Worm (Caenorhabditis elegans) whole organism, L1 larva: ENCODE measurements around the gene tbc-3.

ENCODE experiments used
- C16A3.4 ChIP-seq: fragments of 150-350 bp; optimal IDR thresholded peaks from 2 replicates; lab custom pipeline; 2014; ENCODE audit warnings: missing biosample characterization, missing genetic modification characterization
- F16B12.6 ChIP-seq: fragments of 150-350 bp; optimal IDR thresholded peaks from 2 replicates; lab custom pipeline; 2014; ENCODE audit warnings: missing biosample characterization, missing genetic modification characterization
- alr-1 ChIP-seq: fragments of 200-800 bp; sonication (Bioruptor generic); optimal IDR thresholded peaks from 2 replicates; lab custom pipeline; 2018; ENCODE audit warnings: borderline replicate concordance, mild to moderate bottlenecking, missing genetic modification characterization, missing compliant biosample characterization
- aly-2 ChIP-seq: fragments of 150-350 bp; optimal IDR thresholded peaks from 2 replicates; lab custom pipeline; 2014; ENCODE audit warnings: missing biosample characterization, missing genetic modification characterization
- blmp-1 ChIP-seq: fragments of 150-350 bp; optimal IDR thresholded peaks from 2 replicates; lab custom pipeline; 2014; ENCODE audit warnings: missing biosample characterization, missing genetic modification characterization
- ceh-82 ChIP-seq, 3 experiments: fragments of 150-350 bp in 1 of 3; sonication (generic microtip) in 2 of 3; optimal IDR thresholded peaks; 2 replicates each; lab custom pipeline; 2014 to 2017; ENCODE audit warnings: missing biosample characterization in 3 of 3, missing genetic modification characterization in 3 of 3
- ceh-90 ChIP-seq: sonication (generic microtip); optimal IDR thresholded peaks from 2 replicates; lab custom pipeline; 2016; ENCODE audit warnings: missing genetic modification characterization, missing compliant biosample characterization
- dpl-1 ChIP-seq, 3 experiments: fragments of 150-350 bp in 2 of 3; sonication (generic microtip) in 1 of 3; optimal IDR thresholded peaks; 2 replicates each; lab custom pipeline; 2014 to 2017; ENCODE audit warnings: missing biosample characterization in 3 of 3, missing genetic modification characterization in 3 of 3, missing genetic modification reagents in 3 of 3
- dsc-1 ChIP-seq: sonication (generic microtip); optimal IDR thresholded peaks from 2 replicates; lab custom pipeline; 2016; ENCODE audit warnings: mild to moderate bottlenecking, missing genetic modification characterization, missing compliant biosample characterization
- efl-1 ChIP-seq, 4 experiments: fragments of 150-350 bp; optimal IDR thresholded peaks in 3 of 4; peaks in 1 of 4; 1 replicate in 1 of 4; 2 replicates in 3 of 4; lab custom pipeline; 2014; ENCODE audit warnings: missing biosample characterization in 2 of 4, missing genetic modification characterization in 2 of 4, missing genetic modification reagents in 2 of 4
- efl-3 ChIP-seq: fragments of 200-800 bp; sonication (Bioruptor generic); optimal IDR thresholded peaks from 2 replicates; lab custom pipeline; 2018; ENCODE audit warnings: mild to moderate bottlenecking, missing genetic modification characterization, missing compliant biosample characterization
- egl-13 ChIP-seq: sonication (generic microtip); optimal IDR thresholded peaks from 2 replicates; lab custom pipeline; 2016; ENCODE audit warnings: missing genotype, missing genetic modification reagents, missing genetic modification characterization, missing compliant biosample characterization
- egl-27 ChIP-seq, 2 experiments: fragments of 150-350 bp in 1 of 2; sonication (generic microtip); optimal IDR thresholded peaks; 3 replicates each; lab custom pipeline; 2017 to 2018; ENCODE audit warnings: missing biosample characterization in 2 of 2, missing genetic modification characterization in 2 of 2, missing genetic modification reagents in 2 of 2
- elt-3 ChIP-seq, 6 experiments: fragments of 150-350 bp in 1 of 6; sonication (generic microtip); optimal IDR thresholded peaks; 2 replicates each; lab custom pipeline; 2017 to 2018; ENCODE audit warnings: missing biosample characterization in 6 of 6, missing genetic modification characterization in 6 of 6, inconsistent platforms in 1 of 6
- isw-1 ChIP-seq: fragments of 200-800 bp; sonication (Bioruptor generic); IDR thresholded peaks from 2 replicates; pipeline ENCODE4 v1.3.6; 2022; ENCODE audit warnings: missing genetic modification characterization, missing compliant biosample characterization
- jun-1 ChIP-seq: fragments of 150-350 bp; optimal IDR thresholded peaks from 2 replicates; lab custom pipeline; 2014; ENCODE audit warnings: missing biosample characterization, missing genetic modification reagents, missing genetic modification characterization
- lin-13 ChIP-seq: fragments of 150-350 bp; optimal IDR thresholded peaks from 2 replicates; lab custom pipeline; 2014; ENCODE audit warnings: missing biosample characterization, missing genetic modification reagents, missing genetic modification characterization
- lin-15B ChIP-seq: fragments of 150-350 bp; sonication (generic microtip); optimal IDR thresholded peaks from 3 replicates; lab custom pipeline; 2014; ENCODE audit warnings: missing biosample characterization, missing genetic modification characterization
- lin-35 ChIP-seq, 2 experiments: fragments of 150-350 bp; optimal IDR thresholded peaks; 2 replicates each; lab custom pipeline; 2014; ENCODE audit warnings: missing biosample characterization in 2 of 2, missing genetic modification characterization in 2 of 2, missing genetic modification reagents in 2 of 2
- lin-39 ChIP-seq: fragments of 150-350 bp; optimal IDR thresholded peaks from 2 replicates; lab custom pipeline; 2014; ENCODE audit warnings: missing biosample characterization, missing genetic modification reagents, missing genetic modification characterization
- lir-3 ChIP-seq: sonication (generic microtip); optimal IDR thresholded peaks from 2 replicates; lab custom pipeline; 2016; ENCODE audit warnings: mild to moderate bottlenecking, missing genetic modification characterization, moderate library complexity, missing compliant biosample characterization; ENCODE audit not compliant: poor library complexity
- lsy-2 ChIP-seq, 2 experiments: fragments of 150-350 bp; optimal IDR thresholded peaks; 2 replicates each; lab custom pipeline; 2014; ENCODE audit warnings: missing biosample characterization in 2 of 2, missing genetic modification characterization in 2 of 2
- mab-9 ChIP-seq: fragments of 200-800 bp; sonication (Bioruptor generic); IDR thresholded peaks from 2 replicates; pipeline ENCODE4 v1.3.6; 2022; ENCODE audit warnings: missing genetic modification reagents, missing genetic modification characterization, missing compliant biosample characterization
- nhr-11 ChIP-seq: fragments of 150-350 bp; optimal IDR thresholded peaks from 2 replicates; lab custom pipeline; 2014; ENCODE audit warnings: missing biosample characterization, missing genetic modification characterization
- nhr-20 ChIP-seq: sonication (generic microtip); optimal IDR thresholded peaks from 2 replicates; lab custom pipeline; 2016; ENCODE audit warnings: mild to moderate bottlenecking, missing genetic modification characterization, missing compliant biosample characterization
- nhr-47 ChIP-seq: sonication (generic microtip); optimal IDR thresholded peaks from 2 replicates; lab custom pipeline; 2016; ENCODE audit warnings: mild to moderate bottlenecking, missing genetic modification characterization, moderate library complexity, missing compliant biosample characterization
- nhr-77 ChIP-seq: fragments of 150-350 bp; optimal IDR thresholded peaks from 2 replicates; lab custom pipeline; 2014; ENCODE audit warnings: missing biosample characterization, missing genetic modification characterization
- nhr-85 ChIP-seq: sonication (generic microtip); peaks from one replicate; lab custom pipeline; 2016; ENCODE audit warnings: missing genetic modification characterization, inconsistent platforms, missing compliant biosample characterization
- nhr-90 ChIP-seq: sonication (generic microtip); optimal IDR thresholded peaks from 2 replicates; lab custom pipeline; 2016; ENCODE audit warnings: mild to moderate bottlenecking, missing genetic modification characterization, missing compliant biosample characterization; ENCODE audit not compliant: poor library complexity
- rnt-1 ChIP-seq: sonication (generic microtip); optimal IDR thresholded peaks from 2 replicates; lab custom pipeline; 2016; ENCODE audit warnings: mild to moderate bottlenecking, missing genetic modification characterization, moderate library complexity, missing compliant biosample characterization
- sox-4 ChIP-seq: sonication (generic microtip); optimal IDR thresholded peaks from 2 replicates; lab custom pipeline; 2016; ENCODE audit warnings: missing genetic modification characterization, missing compliant biosample characterization
- tlp-1 ChIP-seq: fragments of 150-350 bp; optimal IDR thresholded peaks from 2 replicates; lab custom pipeline; 2014; ENCODE audit warnings: missing biosample characterization, missing genetic modification characterization
- unc-86 ChIP-seq: sonication (generic microtip); optimal IDR thresholded peaks from 2 replicates; lab custom pipeline; 2016; ENCODE audit warnings: missing genetic modification characterization, missing compliant biosample characterization
- unc-98 ChIP-seq: fragments of 200-800 bp; sonication (Bioruptor generic); IDR thresholded peaks from 2 replicates; pipeline ENCODE4 v1.3.6; 2022; ENCODE audit warnings: missing genetic modification characterization, missing compliant biosample characterization
- ztf-11 ChIP-seq, 2 experiments: sonication (generic microtip); optimal IDR thresholded peaks; 2 replicates each; lab custom pipeline; 2016 to 2017; ENCODE audit warnings: missing genetic modification characterization in 2 of 2, missing biosample characterization in 1 of 2, missing compliant biosample characterization in 1 of 2
- ztf-4 ChIP-seq: fragments of 150-350 bp; optimal IDR thresholded peaks from 2 replicates; lab custom pipeline; 2014; ENCODE audit warnings: missing biosample characterization, missing genetic modification characterization

The tbc-3 gene

ce11 chrIV:9857952-9858488 lies 40.8 kb upstream of the tbc-3 start, which contains the start of gene npp-1:
npp-1 (plus strand) TSS chrIV:9858488.
- TF ChIP-seq nhr-77 (tag; lab: Kevin White, UChicago) (no peak), jun-1 (tag; lab: Kevin White, UChicago) (no peak), isw-1 (GFP tag; lab: Robert Waterston, UW) (peak; percentile 10; the same call in 1 of the 2 replicates), efl-3 (GFP tag; lab: Kevin White, UChicago) (no peak), lin-35 (GFP tag; optimal IDR thresholded peaks at IDR 0.05; lab: Kevin White, UChicago) (peak; percentile 34 to 81), mab-9 (GFP tag; lab: Robert Waterston, UW) (no peak), nhr-47 (tag; lab: Kevin White, UChicago) (no peak), nhr-20 (tag; lab: Kevin White, UChicago) (peak; percentile 37), lsy-2 (tag; optimal IDR thresholded peaks at IDR 0.05; lab: Kevin White, UChicago) (peak in 1 of 2 experiments; percentile 70), F16B12.6 (tag; lab: Kevin White, UChicago) (peak; percentile 9), rnt-1 (tag; lab: Kevin White, UChicago) (peak; percentile 43), C16A3.4 (tag; lab: Kevin White, UChicago) (peak; percentile 79), lin-39 (tag; lab: Kevin White, UChicago) (no peak), lir-3 (tag; lab: Kevin White, UChicago) (peak; percentile 46), efl-1 (optimal IDR thresholded peaks at IDR 0.05; lab: Kevin White, UChicago) (peak; percentile 62 to 72), efl-1 (GFP tag; optimal IDR thresholded peaks at IDR 0.05 in 1 of 2; lab: Kevin White, UChicago) (peak; percentile 56 to 90), nhr-90 (peak; percentile 17), dpl-1 (GFP tag; optimal IDR thresholded peaks at IDR 0.05; lab: Kevin White, UChicago) (peak; percentile 49 to 69 (median 49)), ztf-4 (tag; lab: Kevin White, UChicago) (no peak), unc-86 (tag; lab: Kevin White, UChicago) (no peak), ceh-82 (tag; optimal IDR thresholded peaks at IDR 0.05; lab: Kevin White, UChicago) (peak in 1 of 3 experiments; percentile 20), elt-3 (tag; optimal IDR thresholded peaks at IDR 0.05; lab: Kevin White, UChicago) (peak in 1 of 6 experiments; percentile 24), blmp-1 (tag; lab: Kevin White, UChicago) (peak; percentile 36), lin-13 (GFP tag; lab: Kevin White, UChicago) (peak; percentile 35), lin-15B (peak; percentile 37)

- TF ChIP-seq unc-86 (tag; lab: Kevin White, UChicago) (no peak), ztf-11 (tag; optimal IDR thresholded peaks at IDR 0.05; lab: Kevin White, UChicago) (no peak), nhr-85 (tag; lab: Kevin White, UChicago) (no peak), unc-98 (no peak), rnt-1 (tag; lab: Kevin White, UChicago) (no peak)
- TF ChIP-seq, all 84 proteins: peak for 0
These were observed 39.8 kb upstream of the tbc-3 start for ce11 chrIV:9858970-9859369.

DNA sequence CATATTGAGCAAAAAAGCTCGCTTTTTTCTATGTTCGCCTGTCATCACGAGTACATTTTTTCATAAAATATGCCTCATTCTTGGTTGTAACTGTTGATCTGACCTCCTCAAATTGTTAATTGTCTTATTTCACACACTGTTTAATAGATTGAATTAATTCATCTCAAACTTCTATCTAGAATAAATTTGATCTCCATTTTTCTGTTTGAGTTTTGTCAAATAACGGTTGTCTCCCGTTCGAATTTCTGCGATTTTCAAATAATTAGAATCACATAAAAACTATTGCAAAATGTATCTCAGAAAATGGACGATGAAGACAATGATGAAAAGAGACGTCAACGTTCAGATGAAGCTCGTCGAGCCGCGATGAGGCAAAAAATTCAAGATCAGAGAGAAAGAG lies 36.9 kb upstream of the tbc-3 start, which contains the start of gene K07F5.14:
K07F5.14 (plus strand) TSS at position 301 of the 400 bp plus-strand sequence.
- TF ChIP-seq egl-27 (tag; optimal IDR thresholded peaks at IDR 0.05; lab: Kevin White, UChicago) (no peak), sox-4 (tag; lab: Kevin White, UChicago) (no peak)

DNA sequence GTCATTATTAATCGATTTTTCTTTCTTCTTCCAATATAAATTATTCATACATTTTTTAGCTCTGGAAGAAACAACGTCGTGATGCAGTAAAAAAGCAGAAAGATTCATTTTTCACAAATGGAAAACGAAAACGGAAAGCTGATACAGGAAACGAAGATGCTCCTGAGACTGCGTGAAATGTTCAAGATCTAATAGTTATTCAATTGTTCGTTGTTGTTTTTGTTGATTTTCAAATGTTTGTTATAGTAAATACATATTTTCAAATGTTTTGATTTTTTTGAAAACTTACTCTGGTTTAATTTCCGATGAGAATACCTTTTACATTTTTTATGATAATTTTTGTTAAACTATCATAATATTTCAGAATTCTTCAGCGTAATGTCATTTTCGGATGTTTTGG lies 35.0 kb upstream of the tbc-3 start, which contains the start of gene K07F5.16:
K07F5.16 (plus strand) TSS at position 301 of the 400 bp plus-strand sequence.
- TF ChIP-seq sox-4 (tag; lab: Kevin White, UChicago): no peak
- no peak for TF ChIP-seq dsc-1
- TF ChIP-seq nhr-11: no peak
- no peak for TF ChIP-seq ceh-90 (tag; lab: Kevin White, UChicago)
- no peak for TF ChIP-seq C16A3.4 (tag; lab: Kevin White, UChicago)
- no peak for TF ChIP-seq egl-13
- TF ChIP-seq alr-1 (tag; lab: Kevin White, UChicago): no peak
- no peak for TF ChIP-seq nhr-20 (tag; lab: Kevin White, UChicago)
- no peak for TF ChIP-seq aly-2 (tag; lab: Kevin White, UChicago)
- TF ChIP-seq nhr-85 (tag; lab: Kevin White, UChicago): no peak
- TF ChIP-seq tlp-1: no peak
- TF ChIP-seq, all 84 proteins: peak for 0
